Worm (Caenorhabditis elegans): Measurements from ENCODE around the gene cisd-1.

DNA sequence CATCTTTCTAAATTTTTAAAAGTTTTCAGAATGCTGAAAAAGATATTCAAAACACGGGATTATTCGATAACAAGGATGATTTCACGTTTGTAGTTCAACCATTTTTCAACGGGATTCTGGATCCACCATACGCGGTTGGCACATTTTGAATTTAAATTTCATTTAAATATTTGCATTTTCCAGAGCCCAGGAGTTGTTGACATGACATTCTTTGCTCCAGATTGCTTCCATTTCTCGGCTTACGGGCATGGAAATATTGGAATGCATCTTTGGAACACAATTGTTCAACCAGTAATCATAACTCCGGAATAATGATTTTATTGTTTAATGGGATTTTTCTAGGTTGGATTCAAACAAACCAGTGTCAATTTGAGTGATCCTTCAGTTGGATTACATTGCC lies 18.5 kb downstream of the cisd-1 start:
- TF ChIP-seq snpc-4 (tag; optimal IDR thresholded peaks at IDR 0.05) (no peak), ztf-11 (tag; optimal IDR thresholded peaks at IDR 0.05) (no peak), ces-1 (GFP tag; optimal IDR thresholded peaks at IDR 0.05) (no peak), lin-13 (tag; optimal IDR thresholded peaks at IDR 0.05) (no peak), ceh-43 (GFP tag; optimal IDR thresholded peaks at IDR 0.05) (no peak), bed-3 (GFP tag; optimal IDR thresholded peaks at IDR 0.05) (no peak), nhr-28 (tag; optimal IDR thresholded peaks at IDR 0.05) (no peak), pha-4 (tag; optimal IDR thresholded peaks at IDR 0.05) (no peak), tbx-8 (GFP tag; optimal IDR thresholded peaks at IDR 0.05) (no peak), blmp-1 (tag; optimal IDR thresholded peaks at IDR 0.05) (no peak), unc-62 (GFP tag; optimal IDR thresholded peaks at IDR 0.05) (no peak)
